Worm (Caenorhabditis elegans) whole organism, midembryonic: Measurements from ENCODE around the gene sox-3.

Experiments used
- T22C8.4 ChIP-seq: fragments of 200-800 bp; sonication (Bioruptor generic); IDR thresholded peaks from 2 replicates; pipeline ENCODE4 v1.3.6; 2022; ENCODE audit warnings: missing genetic modification characterization, missing compliant biosample characterization
- cog-1 ChIP-seq: sonication (generic microtip); optimal IDR thresholded peaks from 2 replicates; lab custom pipeline; 2016; ENCODE audit warnings: missing genetic modification characterization, missing compliant biosample characterization
- flt-1 ChIP-seq: fragments of 200-800 bp; sonication (Bioruptor generic); IDR thresholded peaks from 2 replicates; pipeline ENCODE4 v1.3.6; 2022; ENCODE audit warnings: missing genetic modification characterization, missing compliant biosample characterization
- klf-2 ChIP-seq: fragments of 200-800 bp; sonication (Bioruptor generic); conservative IDR thresholded peaks from 2 replicates; pipeline ENCODE4 v1.3.6; 2022; ENCODE audit warnings: missing genetic modification reagents, missing genetic modification characterization, missing compliant biosample characterization
- med-1 ChIP-seq: sonication (generic microtip); optimal IDR thresholded peaks from 2 replicates; lab custom pipeline; 2017; ENCODE audit warnings: missing genetic modification characterization, mild to moderate bottlenecking, missing compliant biosample characterization, antibody characterized with exemption, missing genetic modification reagents; ENCODE audit not compliant: insufficient read depth
- ref-1 ChIP-seq: fragments of 200-800 bp; sonication (Bioruptor generic); conservative IDR thresholded peaks from 2 replicates; pipeline ENCODE4 v1.3.6; 2022; ENCODE audit warnings: missing genetic modification reagents, missing genetic modification characterization, missing compliant biosample characterization
- tab-1 ChIP-seq: fragments of 200-800 bp; sonication (Bioruptor generic); IDR thresholded peaks from 2 replicates; pipeline ENCODE4 v1.3.6; 2022; ENCODE audit warnings: missing genetic modification characterization, missing compliant biosample characterization
- ztf-23 ChIP-seq: fragments of 200-800 bp; sonication (Bioruptor generic); IDR thresholded peaks from 2 replicates; pipeline ENCODE4 v1.3.6; 2022; ENCODE audit warnings: missing genetic modification reagents, missing genetic modification characterization, missing compliant biosample characterization
- ztf-29 ChIP-seq: fragments of 200-800 bp; sonication (Bioruptor generic); IDR thresholded peaks from 2 replicates; pipeline ENCODE4 v1.3.6; 2022; ENCODE audit warnings: missing genetic modification reagents, missing genetic modification characterization, missing compliant biosample characterization

Gene sox-3

DNA sequence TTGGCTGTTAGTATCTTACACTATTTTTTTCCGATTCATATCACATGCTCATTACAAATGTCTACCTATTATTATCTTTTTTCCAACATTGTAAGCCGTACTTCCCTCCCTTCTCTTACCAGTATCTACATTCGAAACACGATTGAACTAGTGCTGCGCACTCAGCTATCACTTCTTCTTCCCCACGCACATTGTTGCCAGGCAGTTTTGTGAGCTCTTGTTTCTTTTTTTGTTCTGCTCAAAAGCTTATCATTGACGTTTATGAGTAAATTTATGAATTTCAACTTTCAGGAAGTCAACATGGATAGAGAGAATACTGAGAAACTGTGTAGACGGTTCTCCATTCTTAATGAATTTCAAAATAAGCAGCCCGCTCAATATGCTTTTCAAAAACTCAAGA lies 28.3 kb upstream of the sox-3 start, which contains the start of gene F33C8.2:
Gene F33C8.2, plus strand, starts transcription at position 301 of the 400 bp plus-strand sequence.
- TF ChIP-seq ref-1 (GFP tag; lab: Robert Waterston, UW) (no peak), T22C8.4 (no peak), klf-2 (GFP tag; lab: Robert Waterston, UW) (no peak), med-1 (no peak), ztf-29 (GFP tag; lab: Robert Waterston, UW) (no peak), flt-1 (GFP tag; lab: Robert Waterston, UW) (no peak), cog-1 (no peak), ztf-23 (GFP tag; lab: Robert Waterston, UW) (no peak), tab-1 (GFP tag; lab: Robert Waterston, UW) (no peak)

- no peak for TF ChIP-seq ref-1 (GFP tag; lab: Robert Waterston, UW)
- TF ChIP-seq cog-1 = no peak
- no peak for TF ChIP-seq flt-1 (GFP tag; lab: Robert Waterston, UW)
- no peak for TF ChIP-seq ztf-29 (GFP tag; lab: Robert Waterston, UW)
- TF ChIP-seq med-1 = no peak
- TF ChIP-seq tab-1 (GFP tag; lab: Robert Waterston, UW) = no peak
- no peak for TF ChIP-seq ztf-23 (GFP tag; lab: Robert Waterston, UW)
- no peak for TF ChIP-seq klf-2 (GFP tag; lab: Robert Waterston, UW)
- TF ChIP-seq T22C8.4 = no peak
Observed at ce11 chrX:14717782-14718181, 25.0 kb upstream of the sox-3 start.

- no peak for TF ChIP-seq klf-2 (GFP tag; lab: Robert Waterston, UW)
- TF ChIP-seq flt-1 (GFP tag; lab: Robert Waterston, UW) = no peak
- no peak for TF ChIP-seq cog-1
- no peak for TF ChIP-seq ztf-29 (GFP tag; lab: Robert Waterston, UW)
- TF ChIP-seq ref-1 (GFP tag; lab: Robert Waterston, UW) = no peak
- TF ChIP-seq med-1 = no peak
- TF ChIP-seq T22C8.4 = no peak
- no peak for TF ChIP-seq ztf-23 (GFP tag; lab: Robert Waterston, UW)
- no peak for TF ChIP-seq tab-1 (GFP tag; lab: Robert Waterston, UW)
Observed at ce11 chrX:14715459-14715858, 22.7 kb upstream of the sox-3 start.

DNA sequence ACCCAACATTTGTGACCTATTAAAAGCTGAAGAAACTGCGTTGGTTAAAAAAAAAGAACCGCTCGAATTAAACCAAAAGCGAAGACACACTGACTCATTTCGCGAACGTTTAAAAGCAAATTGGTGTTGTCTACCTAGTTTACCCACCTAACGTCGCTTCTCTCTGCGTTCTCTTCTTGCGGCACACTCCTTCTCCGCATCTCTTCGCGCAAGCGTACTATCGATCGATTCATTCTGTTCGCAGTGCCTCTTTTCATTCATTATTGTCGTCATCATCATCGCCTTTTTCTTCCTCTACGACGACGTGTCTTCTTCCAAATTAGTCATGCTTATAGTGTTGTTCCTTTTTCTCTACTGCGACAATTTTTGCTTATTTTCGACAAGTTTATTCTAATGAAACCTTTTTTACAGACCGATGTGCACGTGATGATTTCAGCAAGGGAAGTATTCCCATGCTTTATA lies 18.4 kb upstream of the sox-3 start, which contains the start of gene atrn-1:
Gene atrn-1, plus strand, starts transcription at position 412 of the 462 bp plus-strand sequence.
- no peak for TF ChIP-seq klf-2 (GFP tag; lab: Robert Waterston, UW)
- TF ChIP-seq T22C8.4 = peak; percentile 88

DNA sequence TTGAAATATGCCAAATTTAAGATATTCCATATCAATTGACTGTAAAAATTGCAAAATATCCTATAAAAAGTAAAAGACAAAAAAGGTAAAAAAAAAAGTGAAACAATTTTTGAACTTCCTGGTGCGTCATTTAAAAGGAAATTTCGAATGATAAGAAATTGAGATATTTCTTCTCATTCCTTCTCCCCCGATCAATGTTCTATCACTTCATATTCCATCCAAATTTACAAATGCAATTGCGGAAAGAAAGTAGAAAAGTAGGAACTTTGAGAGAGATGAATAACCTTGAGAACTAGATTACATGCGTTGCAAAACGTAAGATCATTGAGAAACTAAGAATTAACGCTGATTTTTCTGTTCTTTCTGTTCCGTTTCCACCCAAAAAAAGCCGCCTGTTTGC lies 16.8 kb upstream of the sox-3 start:
- TF ChIP-seq med-1 (no peak), cog-1 (no peak), flt-1 (GFP tag; lab: Robert Waterston, UW) (no peak), klf-2 (GFP tag; lab: Robert Waterston, UW) (no peak), T22C8.4 (no peak), ref-1 (GFP tag; lab: Robert Waterston, UW) (no peak), tab-1 (GFP tag; lab: Robert Waterston, UW) (no peak), ztf-29 (GFP tag; lab: Robert Waterston, UW) (no peak), ztf-23 (GFP tag; lab: Robert Waterston, UW) (no peak)

- TF ChIP-seq tab-1 (GFP tag; lab: Robert Waterston, UW) (peak; percentile 72; the same call in 1 of the 2 replicates), klf-2 (GFP tag; lab: Robert Waterston, UW) (no peak), flt-1 (GFP tag; lab: Robert Waterston, UW) (peak; percentile 85), ref-1 (GFP tag; lab: Robert Waterston, UW) (no peak), cog-1 (peak; percentile 53), T22C8.4 (peak; percentile 95), ztf-23 (GFP tag; lab: Robert Waterston, UW) (0 out of 2 replicates have a peak, but pooled peaks have one; percentile 17), ztf-29 (GFP tag; lab: Robert Waterston, UW) (no peak), med-1 (no peak)
Observed at ce11 chrX:14708176-14708642, 15.4 kb upstream of the sox-3 start.

ce11 chrX:14706698-14707285 lies 14.0 kb upstream of the sox-3 start, which contains the start of gene tmem-184:
TSS of gene tmem-184 (minus strand) at chrX:14706861.
- TF ChIP-seq ztf-29 (GFP tag; lab: Robert Waterston, UW) (no peak), T22C8.4 (no peak), ref-1 (GFP tag; lab: Robert Waterston, UW) (no peak), tab-1 (GFP tag; lab: Robert Waterston, UW) (no peak)

DNA sequence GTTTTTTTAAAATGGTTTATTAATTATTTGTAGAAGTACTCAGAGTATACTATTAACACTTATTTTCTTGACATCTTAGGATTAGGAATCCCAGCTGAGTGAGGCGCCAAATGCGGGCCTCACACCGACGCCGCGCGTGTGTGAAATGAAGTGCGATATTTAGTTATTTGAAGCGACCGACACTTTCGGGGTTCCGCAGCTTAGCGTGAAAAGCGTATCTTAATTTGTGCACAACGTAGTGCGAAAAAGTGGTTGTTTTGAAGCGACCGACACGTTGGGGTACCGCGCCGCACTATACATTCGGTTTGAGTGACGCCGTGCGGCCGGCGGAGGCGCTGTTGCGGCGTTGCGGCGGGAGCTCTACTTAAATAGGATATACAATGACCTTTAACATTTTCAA lies 12.1 kb upstream of the sox-3 start:
- TF ChIP-seq klf-2 (GFP tag; lab: Robert Waterston, UW) (no peak), tab-1 (GFP tag; lab: Robert Waterston, UW) (no peak), T22C8.4 (no peak), ref-1 (GFP tag; lab: Robert Waterston, UW) (no peak), ztf-23 (GFP tag; lab: Robert Waterston, UW) (no peak), med-1 (no peak), ztf-29 (GFP tag; lab: Robert Waterston, UW) (no peak), cog-1 (no peak), flt-1 (GFP tag; lab: Robert Waterston, UW) (no peak)

DNA sequence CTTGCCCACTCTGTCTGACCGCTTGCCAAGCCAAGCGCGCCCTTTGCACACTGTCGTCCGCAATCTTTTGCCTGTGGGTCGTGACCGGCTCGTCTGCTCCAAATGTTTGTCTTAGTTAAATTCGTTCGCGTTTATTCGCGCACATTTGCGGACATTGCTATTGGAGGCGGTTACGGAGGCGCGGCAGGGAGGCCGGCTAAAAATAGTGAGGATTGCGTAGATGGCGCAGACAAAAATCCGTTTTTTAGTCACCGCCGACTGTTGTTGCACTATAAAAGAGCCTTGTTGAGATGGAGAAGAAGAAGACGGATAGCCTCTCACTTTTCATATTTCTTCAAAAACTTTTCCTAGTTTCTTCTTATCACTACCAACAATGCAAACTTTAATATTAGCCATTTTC lies 8.7 kb upstream of the sox-3 start, which contains the start of gene F40E10.5:
Gene F40E10.5, plus strand, starts transcription at position 301 of the 400 bp plus-strand sequence.
- TF ChIP-seq tab-1 (GFP tag; lab: Robert Waterston, UW) (no peak), med-1 (no peak), cog-1 (no peak), klf-2 (GFP tag; lab: Robert Waterston, UW) (no peak), ztf-23 (GFP tag; lab: Robert Waterston, UW) (no peak), T22C8.4 (no peak), ref-1 (GFP tag; lab: Robert Waterston, UW) (no peak), ztf-29 (GFP tag; lab: Robert Waterston, UW) (no peak)

DNA sequence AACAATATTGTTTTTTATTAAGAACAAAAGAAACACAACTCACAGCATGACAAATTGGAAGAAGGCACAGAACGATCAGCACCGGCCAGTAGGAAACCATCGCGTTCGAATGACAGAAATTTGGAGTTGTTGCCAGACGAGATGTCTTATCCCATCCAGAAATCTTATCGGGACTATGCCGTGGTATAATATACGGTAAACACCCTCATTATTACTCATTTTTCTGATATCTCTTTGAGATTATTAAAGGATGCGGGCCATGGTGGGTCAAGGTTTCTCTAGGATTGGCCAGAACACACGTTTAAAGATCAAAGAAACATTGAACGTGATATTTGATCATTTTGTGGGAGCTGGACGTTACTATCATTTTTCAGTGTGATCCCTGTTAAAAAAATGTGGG lies 7.1 kb upstream of the sox-3 start, which contains the start of gene hch-1:
Gene hch-1, minus strand, starts transcription at position 112 of the 400 bp plus-strand sequence.
- TF ChIP-seq tab-1 (GFP tag; lab: Robert Waterston, UW) (no peak), cog-1 (no peak)
